Worm (Caenorhabditis elegans): ENCODE data around the gene R02F2.6.

ce11 chrIII:5521930-5522329, 43.2 kb upstream of the R02F2.6 start, which contains the start of gene D1044.4:
- TF ChIP-seq ref-2 (tag; optimal IDR thresholded peaks at IDR 0.05) (no peak), ceh-48 (tag; optimal IDR thresholded peaks at IDR 0.05) (no peak), lin-11 (tag; optimal IDR thresholded peaks at IDR 0.05) (no peak), tbx-7 (tag; optimal IDR thresholded peaks at IDR 0.05) (no peak), pqm-1 (tag; optimal IDR thresholded peaks at IDR 0.05) (no peak), ceh-45 (GFP tag; IDR thresholded peaks at IDR 0.05) (no peak), npax-4 (tag; optimal IDR thresholded peaks at IDR 0.05) (no peak), fkh-10 (GFP tag; optimal IDR thresholded peaks at IDR 0.05) (no peak), odd-2 (tag; optimal IDR thresholded peaks at IDR 0.05) (no peak), ama-1 (optimal IDR thresholded peaks at IDR 0.05) (no peak), unc-86 (tag; optimal IDR thresholded peaks at IDR 0.05) (no peak), ceh-14 (tag; optimal IDR thresholded peaks at IDR 0.05) (no peak), T23F11.4 (GFP tag; optimal IDR thresholded peaks at IDR 0.05) (no peak), ets-4 (tag; optimal IDR thresholded peaks at IDR 0.05) (no peak)
